Fruit fly (Drosophila melanogaster): ENCODE data around the gene hec.

hec gene

DNA sequence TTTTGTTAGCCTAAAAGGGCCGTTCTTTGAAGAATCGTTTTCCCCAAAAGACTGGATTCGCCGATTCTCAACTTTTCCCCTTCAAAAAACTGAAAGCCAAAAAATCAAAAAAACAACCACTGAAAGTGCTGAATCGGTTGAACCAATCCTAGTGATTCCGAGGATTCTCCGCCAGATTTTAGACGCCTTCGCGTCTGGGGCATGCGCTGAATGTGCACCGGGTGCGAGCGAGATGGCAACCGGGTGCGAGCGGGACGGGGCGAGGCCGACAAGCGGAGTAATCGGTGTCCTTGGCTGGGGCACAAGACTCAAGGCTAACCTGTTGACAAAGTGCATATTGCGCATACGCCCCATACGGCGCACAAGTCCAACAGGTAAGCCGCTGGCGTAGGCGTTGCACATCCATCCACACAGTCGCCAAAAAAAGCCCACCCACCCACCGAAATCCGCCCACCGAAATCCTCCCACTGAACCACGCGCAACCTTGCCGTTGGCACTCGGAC is 29.7 kb upstream of the hec start:
- peak; percentile 54 for TF ChIP-seq Deaf1 (tag; optimal IDR thresholded peaks at IDR 0.05)
- TF ChIP-seq az2 (GFP tag; optimal IDR thresholded peaks at IDR 0.05) = no peak
- TF ChIP-seq CG17568 (GFP tag; optimal IDR thresholded peaks at IDR 0.05) = no peak
- TF ChIP-seq CG10267 (tag; optimal IDR thresholded peaks at IDR 0.05) = no peak
- TF ChIP-seq sug (tag; optimal IDR thresholded peaks at IDR 0.05) = no peak
- peak; percentile 95 for TF ChIP-seq Nf-YC (tag; optimal IDR thresholded peaks at IDR 0.05)
- no peak for TF ChIP-seq prd (optimal IDR thresholded peaks at IDR 0.05)
- no peak for TF ChIP-seq prd (GFP tag; IDR thresholded peaks at IDR 0.05)
- peak; percentile 92 for TF ChIP-seq scrt (GFP tag; optimal IDR thresholded peaks at IDR 0.05)
- peak; percentile 88 for TF ChIP-seq Nf-YB (GFP tag; optimal IDR thresholded peaks at IDR 0.05)
- TF ChIP-seq ewg (GFP tag; optimal IDR thresholded peaks at IDR 0.05) = peak; percentile 3
- TF ChIP-seq CG1832 (GFP tag; optimal IDR thresholded peaks at IDR 0.05) = peak; percentile 22

DNA sequence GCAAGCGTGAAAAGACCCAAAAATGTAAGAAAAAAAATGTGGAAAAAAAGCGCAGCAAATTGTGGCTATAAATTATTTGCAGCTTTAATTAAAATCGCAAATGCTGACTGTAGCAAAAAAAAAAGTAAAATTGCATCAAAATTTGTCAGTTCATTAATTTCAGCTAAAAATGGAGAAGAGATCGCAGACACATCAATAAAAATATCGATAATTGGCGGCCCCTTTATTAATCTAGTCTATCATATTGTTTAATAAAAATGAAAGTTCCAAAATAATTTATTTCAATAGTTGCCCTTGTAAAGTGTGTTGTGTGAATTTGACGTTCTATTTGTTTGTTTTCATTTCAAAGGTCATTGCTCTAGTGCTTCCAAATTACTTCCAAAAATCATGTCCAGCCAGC is 27.0 kb upstream of the hec start, which contains the start of gene CG32643:
Gene CG32643 (plus strand): TSS at position 301 of the 400 bp plus-strand sequence.
- no peak for TF ChIP-seq CG12104 (GFP tag; optimal IDR thresholded peaks at IDR 0.05)
- no peak for TF ChIP-seq CG10654 (GFP tag; optimal IDR thresholded peaks at IDR 0.05)
- TF ChIP-seq Lim3 (GFP tag; IDR thresholded peaks at IDR 0.05) = no peak
- TF ChIP-seq Bteb2 (GFP tag; optimal IDR thresholded peaks at IDR 0.05) = no peak
- no peak for TF ChIP-seq gt (GFP tag; IDR thresholded peaks at IDR 0.05)
- TF ChIP-seq CG16779 (GFP tag; IDR thresholded peaks at IDR 0.05) = no peak
- TF ChIP-seq h (optimal IDR thresholded peaks at IDR 0.05) = no peak
- no peak for TF ChIP-seq Rfx (GFP tag; IDR thresholded peaks at IDR 0.05)

DNA sequence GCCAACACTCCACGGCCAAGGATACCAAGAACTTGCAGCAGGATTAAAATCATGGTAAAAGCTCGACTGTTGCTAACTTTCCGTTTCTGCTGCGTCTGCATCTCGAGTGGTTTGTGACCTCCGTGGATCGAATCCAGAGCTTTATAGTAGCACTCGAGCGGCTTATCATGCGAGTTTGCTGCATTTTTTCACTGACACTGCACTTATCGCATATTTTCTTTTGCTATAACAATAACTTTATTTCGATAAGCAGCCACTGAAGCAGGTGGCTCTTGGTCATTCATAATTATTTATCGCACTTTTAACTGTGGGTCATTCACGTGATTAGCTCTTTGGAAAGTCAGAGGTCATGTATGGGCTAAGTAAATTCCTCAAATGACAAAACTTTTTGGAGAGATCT is 18.9 kb upstream of the hec start, which contains the start of gene CG12716:
Gene CG12716 (minus strand): TSS at position 101 of the 400 bp plus-strand sequence.
- TF ChIP-seq Nf-YC (tag; optimal IDR thresholded peaks at IDR 0.05) (no peak), CG13424 (tag; optimal IDR thresholded peaks at IDR 0.05) (no peak), bsh (GFP tag; optimal IDR thresholded peaks at IDR 0.05) (no peak), Hmx (GFP tag; optimal IDR thresholded peaks at IDR 0.05) (no peak), NK7.1 (GFP tag; optimal IDR thresholded peaks at IDR 0.05) (no peak), CG10366 (GFP tag; IDR thresholded peaks at IDR 0.05) (no peak), dysf (GFP tag; IDR thresholded peaks at IDR 0.05) (no peak), CG4854 (GFP tag; optimal IDR thresholded peaks at IDR 0.05) (no peak), CG14014 (GFP tag; IDR thresholded peaks at IDR 0.05) (no peak), CG6854 (GFP tag; optimal IDR thresholded peaks at IDR 0.05) (no peak), CG3838 (GFP tag; optimal IDR thresholded peaks at IDR 0.05) (no peak), CG7928 (GFP tag; optimal IDR thresholded peaks at IDR 0.05) (no peak), Nf-YB (GFP tag; optimal IDR thresholded peaks at IDR 0.05) (no peak), chn (GFP tag; optimal IDR thresholded peaks at IDR 0.05) (no peak), ab (GFP tag; optimal IDR thresholded peaks at IDR 0.05) (no peak), CG1233 (GFP tag; optimal IDR thresholded peaks at IDR 0.05) (no peak), knrl (GFP tag; IDR thresholded peaks at IDR 0.05; ENCODE audit: partially characterized antibody) (no peak), zfh2 (GFP tag; optimal IDR thresholded peaks at IDR 0.05) (no peak), cg (GFP tag; optimal IDR thresholded peaks at IDR 0.05) (no peak)

DNA sequence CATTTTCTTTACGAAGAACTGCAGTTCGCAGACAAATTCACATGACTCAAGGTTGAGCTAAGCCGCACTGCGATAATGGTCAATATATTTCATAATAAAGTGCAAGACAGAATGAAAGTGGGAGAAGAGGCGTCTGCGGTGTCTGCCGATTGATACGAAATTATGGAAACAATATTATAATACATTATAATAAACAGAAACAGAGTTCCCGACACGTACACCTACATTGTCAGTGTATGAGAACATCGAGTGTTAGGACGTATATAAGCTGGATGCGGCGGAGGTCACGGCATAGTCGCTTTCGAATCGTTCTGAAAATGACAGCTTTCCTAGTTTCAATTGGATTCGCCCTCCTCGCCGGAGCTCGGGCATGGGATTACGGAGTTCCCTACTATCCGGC is 13.1 kb upstream of the hec start, which contains the start of gene CG15721:
Gene CG15721 (plus strand): TSS at position 301 of the 400 bp plus-strand sequence.
- TF ChIP-seq CG10543 (GFP tag; optimal IDR thresholded peaks at IDR 0.05) (no peak), CG16779 (GFP tag; IDR thresholded peaks at IDR 0.05) (no peak), CG2120 (GFP tag; optimal IDR thresholded peaks at IDR 0.05) (no peak), gem (tag; optimal IDR thresholded peaks at IDR 0.05) (no peak), Kr (GFP tag; optimal IDR thresholded peaks at IDR 0.05) (no peak)

Measured in whole organism, embryonic.